In the genomic region with DNA sequence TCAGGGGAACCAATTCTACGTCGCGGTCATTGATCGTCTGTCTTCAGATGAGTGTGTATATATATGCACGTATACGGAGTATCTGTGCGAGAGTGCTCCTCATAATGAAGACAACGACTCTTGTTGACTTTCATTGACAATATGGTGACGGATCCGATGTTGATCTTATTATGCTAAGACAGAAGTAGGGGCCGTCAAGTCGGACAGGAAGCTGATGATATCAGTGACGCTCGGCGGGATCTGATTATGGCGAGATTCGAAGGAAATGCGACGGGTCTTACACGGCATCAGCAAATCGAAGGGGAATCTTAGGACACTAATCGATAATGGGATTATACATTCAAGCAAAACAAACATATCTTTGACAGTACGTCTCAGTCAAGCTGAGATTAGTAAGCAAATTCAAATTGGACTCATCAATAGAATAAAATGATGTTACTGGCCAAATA, we compare ENCODE assay signal across 3 fruit fly cellular contexts.
TF ChIP-seq lines count a peak whose summit lies in the region.

No protein-coding gene starts in this region.

- TF ChIP-seq CTCF in whole organism, embryonic (GFP tag; optimal IDR thresholded peaks at IDR 0.05; lab: Kevin White, UChicago) = no peak

TF ChIP-seq in whole organism, embryonic, 481 proteins besides CTCF, POLR2A, EP300 and RAD21:
- peak; percentile 74 for TF ChIP-seq Ets65A (GFP tag; lab: Kevin White, UChicago)
- TF ChIP-seq nom (GFP tag; optimal IDR thresholded peaks at IDR 0.05; lab: Kevin White, UChicago) = peak; percentile 5
- no peak for TF ChIP-seq Chrac-16 (GFP tag; optimal IDR thresholded peaks at IDR 0.05; lab: Kevin White, UChicago)

TF ChIP-seq in whole organism, prepupa, 60 proteins besides CTCF, POLR2A, EP300 and RAD21:
- TF ChIP-seq Eip78C (GFP tag; lab: Kevin White, UChicago) = peak; percentile 57
- no peak for TF ChIP-seq Blimp-1 (GFP tag; optimal IDR thresholded peaks at IDR 0.05; lab: Kevin White, UChicago)
- no peak for TF ChIP-seq CG6276 (GFP tag; optimal IDR thresholded peaks at IDR 0.05; lab: Kevin White, UChicago)
- no peak; the same call in 1 of the 3 replicates for TF ChIP-seq CG6163 (GFP tag; IDR thresholded peaks at IDR 0.05; lab: Robert Waterston, UW)
- peak; percentile 60 for TF ChIP-seq CG1621 (tag; optimal IDR thresholded peaks at IDR 0.05; lab: Kevin White, UChicago)
- no peak for TF ChIP-seq fd59A (GFP tag; optimal IDR thresholded peaks at IDR 0.05; lab: Kevin White, UChicago)
- TF ChIP-seq ss (GFP tag; optimal IDR thresholded peaks at IDR 0.05; lab: Kevin White, UChicago) = no peak
- TF ChIP-seq svp (GFP tag; lab: Kevin White, UChicago) = peak; percentile 43
- TF ChIP-seq CG9139 (GFP tag; optimal IDR thresholded peaks at IDR 0.05; lab: Kevin White, UChicago) = peak; percentile 21
- no peak for TF ChIP-seq Gug (GFP tag; IDR thresholded peaks at IDR 0.05; lab: Robert Waterston, UW)
- no peak for TF ChIP-seq CG11762 (GFP tag; optimal IDR thresholded peaks at IDR 0.05; lab: Kevin White, UChicago; ENCODE audit: insufficient read depth)
- no peak for TF ChIP-seq CG8319 (GFP tag; optimal IDR thresholded peaks at IDR 0.05; lab: Kevin White, UChicago)
- no peak for TF ChIP-seq CG34406 (GFP tag; optimal IDR thresholded peaks at IDR 0.05; lab: Kevin White, UChicago)
- no peak for TF ChIP-seq achi (GFP tag; optimal IDR thresholded peaks at IDR 0.05; lab: Kevin White, UChicago)
- no peak for TF ChIP-seq dsx (GFP tag; optimal IDR thresholded peaks at IDR 0.05; lab: Kevin White, UChicago; ENCODE audit: poor library complexity, severe bottlenecking)
- no peak for TF ChIP-seq salr (GFP tag; optimal IDR thresholded peaks at IDR 0.05; lab: Kevin White, UChicago)
- TF ChIP-seq spab (GFP tag; optimal IDR thresholded peaks at IDR 0.05; lab: Kevin White, UChicago) = no peak
- no peak for TF ChIP-seq Sox15 (GFP tag; optimal IDR thresholded peaks at IDR 0.05; lab: Kevin White, UChicago)

TF ChIP-seq in whole organism, wandering third instar larva, 38 proteins besides CTCF, POLR2A, EP300 and RAD21:
- TF ChIP-seq Hr83 (GFP tag; optimal IDR thresholded peaks at IDR 0.05; lab: Kevin White, UChicago; ENCODE audit: poor library complexity, severe bottlenecking) (peak; percentile 74), Hnf4 (GFP tag; optimal IDR thresholded peaks at IDR 0.05; lab: Kevin White, UChicago) (no peak), Mio (GFP tag; optimal IDR thresholded peaks at IDR 0.05; lab: Kevin White, UChicago) (no peak), Myc (optimal IDR thresholded peaks at IDR 0.05; lab: Kevin White, UChicago) (no peak), h (GFP tag; optimal IDR thresholded peaks at IDR 0.05; lab: Kevin White, UChicago) (no peak), jim (GFP tag; optimal IDR thresholded peaks at IDR 0.05; lab: Kevin White, UChicago) (peak; percentile 37), sv (GFP tag; optimal IDR thresholded peaks at IDR 0.05; lab: Kevin White, UChicago) (no peak), usp (GFP tag; optimal IDR thresholded peaks at IDR 0.05; lab: Kevin White, UChicago) (no peak), foxo (GFP tag; optimal IDR thresholded peaks at IDR 0.05; lab: Kevin White, UChicago) (no peak), Sp1 (GFP tag; optimal IDR thresholded peaks at IDR 0.05; lab: Kevin White, UChicago) (no peak), CG32264 (GFP tag; optimal IDR thresholded peaks at IDR 0.05; lab: Kevin White, UChicago) (no peak), HLH106 (tag; optimal IDR thresholded peaks at IDR 0.05; lab: Kevin White, UChicago) (peak; percentile 18), fru (GFP tag; optimal IDR thresholded peaks at IDR 0.05; lab: Kevin White, UChicago) (no peak), ey (GFP tag; optimal IDR thresholded peaks at IDR 0.05; lab: Kevin White, UChicago) (no peak), brk (GFP tag; optimal IDR thresholded peaks at IDR 0.05; lab: Kevin White, UChicago) (no peak)
TF ChIP-seq in whole organism, wandering third instar larva: peak in this region for 3.
